Worm (Caenorhabditis elegans): ENCODE measurements around the gene T07A5.7.

T07A5.7 gene

ce11 chrIII:10337508-10338166 lies 26.7 kb upstream of the T07A5.7 start, which contains the start of gene ttr-15:
ttr-15 (plus strand) TSS chrIII:10337847.
- TF ChIP-seq nhr-21 (tag; optimal IDR thresholded peaks at IDR 0.05) (peak; percentile 12), F13H6.1 (tag; optimal IDR thresholded peaks at IDR 0.05) (no peak), lin-11 (tag; optimal IDR thresholded peaks at IDR 0.05) (no peak), nhr-25 (tag; optimal IDR thresholded peaks at IDR 0.05) (peak; percentile 63), nhr-12 (tag; optimal IDR thresholded peaks at IDR 0.05) (no peak), ceh-82 (tag; optimal IDR thresholded peaks at IDR 0.05) (no peak), nhr-129 (tag; optimal IDR thresholded peaks at IDR 0.05) (peak; percentile 11), sma-9 (GFP tag; optimal IDR thresholded peaks at IDR 0.05) (peak; percentile 29), sma-9 (tag; optimal IDR thresholded peaks at IDR 0.05) (no peak), fos-1 (tag; optimal IDR thresholded peaks at IDR 0.05) (peak; percentile 40), nhr-6 (tag; optimal IDR thresholded peaks at IDR 0.05) (no peak), nhr-23 (tag; optimal IDR thresholded peaks at IDR 0.05) (no peak), sma-3 (GFP tag; optimal IDR thresholded peaks at IDR 0.05) (peak; percentile 84), Y55F3AM.14 (GFP tag; optimal IDR thresholded peaks at IDR 0.05) (peak; percentile 56), ZK546.5 (tag; optimal IDR thresholded peaks at IDR 0.05) (no peak), crh-2 (tag; optimal IDR thresholded peaks at IDR 0.05) (peak; percentile 15), ama-1 (optimal IDR thresholded peaks at IDR 0.05) (peak; percentile 86), nhr-10 (tag; optimal IDR thresholded peaks at IDR 0.05) (no peak)

- TF ChIP-seq ZK546.5 (tag; optimal IDR thresholded peaks at IDR 0.05) (no peak), peb-1 (tag; optimal IDR thresholded peaks at IDR 0.05) (no peak), nhr-6 (tag; optimal IDR thresholded peaks at IDR 0.05) (no peak), F13H6.1 (tag; optimal IDR thresholded peaks at IDR 0.05) (no peak), aly-2 (tag; optimal IDR thresholded peaks at IDR 0.05) (no peak), mbf-1 (tag; optimal IDR thresholded peaks at IDR 0.05) (no peak), unc-62 (GFP tag; optimal IDR thresholded peaks at IDR 0.05) (no peak), nhr-11 (tag; optimal IDR thresholded peaks at IDR 0.05) (no peak), Y55F3AM.14 (GFP tag; optimal IDR thresholded peaks at IDR 0.05) (no peak), lin-39 (tag; optimal IDR thresholded peaks at IDR 0.05) (no peak), elt-3 (tag; optimal IDR thresholded peaks at IDR 0.05) (no peak), lin-11 (tag; optimal IDR thresholded peaks at IDR 0.05) (no peak), ztf-11 (tag; optimal IDR thresholded peaks at IDR 0.05) (no peak), snpc-4 (tag; optimal IDR thresholded peaks at IDR 0.05) (no peak)
These were observed 25.2 kb upstream of the T07A5.7 start for ce11 chrIII:10336109-10336508.

ce11 chrIII:10335086-10335485 lies 24.2 kb upstream of the T07A5.7 start, which contains the start of gene ced-9:
ced-9 (plus strand) TSS chrIII:10335172.
- TF ChIP-seq snpc-4 (tag; optimal IDR thresholded peaks at IDR 0.05) (no peak), lin-11 (tag; optimal IDR thresholded peaks at IDR 0.05) (no peak), lin-39 (tag; optimal IDR thresholded peaks at IDR 0.05) (no peak), mbf-1 (tag; optimal IDR thresholded peaks at IDR 0.05) (no peak), Y55F3AM.14 (GFP tag; optimal IDR thresholded peaks at IDR 0.05) (no peak), lsy-2 (tag; optimal IDR thresholded peaks at IDR 0.05) (no peak), ceh-16 (tag; optimal IDR thresholded peaks at IDR 0.05) (no peak), nhr-23 (tag; optimal IDR thresholded peaks at IDR 0.05) (no peak), ztf-4 (tag; optimal IDR thresholded peaks at IDR 0.05) (no peak), mdl-1 (tag; optimal IDR thresholded peaks at IDR 0.05) (no peak), peb-1 (tag; optimal IDR thresholded peaks at IDR 0.05) (no peak)

- TF ChIP-seq mab-5 (tag; optimal IDR thresholded peaks at IDR 0.05) = peak; percentile 63
- TF ChIP-seq lin-13 (GFP tag; optimal IDR thresholded peaks at IDR 0.05) = peak; percentile 78
- TF ChIP-seq unc-62 (GFP tag; optimal IDR thresholded peaks at IDR 0.05) = no peak
- TF ChIP-seq unc-39 (tag; optimal IDR thresholded peaks at IDR 0.05) = no peak
- no peak for TF ChIP-seq skn-1 (tag; optimal IDR thresholded peaks at IDR 0.05)
- TF ChIP-seq elt-1 (tag; optimal IDR thresholded peaks at IDR 0.05) = no peak
- TF ChIP-seq lsy-2 (tag; optimal IDR thresholded peaks at IDR 0.05) = peak; percentile 89 to 94
- TF ChIP-seq ztf-1 (GFP tag; conservative IDR thresholded peaks at IDR 0.05) = no peak
- TF ChIP-seq Y55F3AM.14 (GFP tag; optimal IDR thresholded peaks at IDR 0.05) = peak; percentile 11
- TF ChIP-seq ztf-11 (tag; optimal IDR thresholded peaks at IDR 0.05) = no peak
- TF ChIP-seq nhr-12 (tag; optimal IDR thresholded peaks at IDR 0.05) = no peak
- TF ChIP-seq nhr-77 (tag; optimal IDR thresholded peaks at IDR 0.05) = peak; percentile 32
- peak; percentile 31 for TF ChIP-seq blmp-1 (tag; optimal IDR thresholded peaks at IDR 0.05; ENCODE audit: insufficient read depth)
- TF ChIP-seq R02D3.7 (tag; optimal IDR thresholded peaks at IDR 0.05) = peak; percentile 49
- TF ChIP-seq crh-2 (tag; optimal IDR thresholded peaks at IDR 0.05) = peak; percentile 87
- TF ChIP-seq alr-1 (tag; optimal IDR thresholded peaks at IDR 0.05) = no peak
- TF ChIP-seq nhr-25 (tag; optimal IDR thresholded peaks at IDR 0.05) = peak; percentile 80
- TF ChIP-seq ama-1 (optimal IDR thresholded peaks at IDR 0.05) = no peak
- peak; percentile 85 for TF ChIP-seq lin-11 (tag; optimal IDR thresholded peaks at IDR 0.05)
- TF ChIP-seq mbf-1 (tag; optimal IDR thresholded peaks at IDR 0.05) = no peak
- peak; percentile 52 for TF ChIP-seq nhr-10 (tag; optimal IDR thresholded peaks at IDR 0.05)
- TF ChIP-seq sma-3 (GFP tag; optimal IDR thresholded peaks at IDR 0.05) = peak; percentile 82
- TF ChIP-seq ztf-4 (tag; optimal IDR thresholded peaks at IDR 0.05) = peak; percentile 44
- no peak for TF ChIP-seq elt-3 (tag; optimal IDR thresholded peaks at IDR 0.05)
- peak; percentile 95 for TF ChIP-seq C34F6.9 (tag; optimal IDR thresholded peaks at IDR 0.05)
- peak; percentile 24 for TF ChIP-seq nhr-6 (tag; optimal IDR thresholded peaks at IDR 0.05)
- peak; percentile 19 for TF ChIP-seq sem-4 (tag; optimal IDR thresholded peaks at IDR 0.05)
- TF ChIP-seq ceh-82 (tag; optimal IDR thresholded peaks at IDR 0.05) = no peak
- peak; percentile 63 for TF ChIP-seq snpc-4 (tag; optimal IDR thresholded peaks at IDR 0.05)
- no peak for TF ChIP-seq peb-1 (tag; optimal IDR thresholded peaks at IDR 0.05)
- TF ChIP-seq nhr-129 (tag; optimal IDR thresholded peaks at IDR 0.05) = peak; percentile 77
These were observed 23.1 kb upstream of the T07A5.7 start, which contains the start of the genes jmjd-4 and mev-1 for ce11 chrIII:10333961-10334542. jmjd-4 (minus strand) TSS chrIII:10334018. mev-1 (plus strand) TSS chrIII:10334277.

Data from whole organism, L2 larva.